Worm (Caenorhabditis elegans): ENCODE data around the gene F32D8.11.
A peak's percentile ranks its signal among the peaks of the same experiment; 100 is the strongest.
"Not testable (repeated sequence)": the region's sequence is repeated elsewhere in the genome, so short reads cannot be mapped to it uniquely, and the experiment has no call there.

F32D8.11 gene

DNA sequence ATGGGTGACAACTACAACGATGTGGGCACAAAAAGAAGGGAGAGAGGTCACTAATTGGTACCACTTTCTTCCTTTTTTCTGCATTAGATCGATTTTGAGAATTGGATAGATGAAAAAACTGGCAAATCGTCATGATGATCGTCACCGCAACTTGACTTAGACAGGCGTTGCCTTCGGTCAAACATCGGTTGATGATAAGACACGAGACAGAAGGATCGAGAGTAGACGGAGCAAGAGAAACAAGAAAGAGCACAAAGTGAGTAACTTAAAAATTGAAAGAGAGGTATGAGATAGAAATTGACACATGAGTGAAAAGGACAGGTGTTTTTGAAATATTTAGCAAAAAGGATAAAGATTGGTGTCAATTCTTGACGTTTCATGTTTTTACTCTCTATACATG, 18.9 kb downstream of the F32D8.11 start (continued):
- peak; percentile 74 for TF ChIP-seq hlh-30 (tag; optimal IDR thresholded peaks at IDR 0.05; ENCODE audit: insufficient read depth)
- TF ChIP-seq ZK337.2 (GFP tag; IDR thresholded peaks at IDR 0.05): no peak
- TF ChIP-seq lin-13 (GFP tag; optimal IDR thresholded peaks at IDR 0.05): no peak
- peak; percentile 12 for TF ChIP-seq pqm-1 (tag; optimal IDR thresholded peaks at IDR 0.05)
- peak; percentile 2 for TF ChIP-seq mxl-3 (GFP tag; optimal IDR thresholded peaks at IDR 0.05)
- TF ChIP-seq hlh-11 (tag; optimal IDR thresholded peaks at IDR 0.05): peak; percentile 72
- TF ChIP-seq ceh-44 (GFP tag; IDR thresholded peaks at IDR 0.05): no peak
- TF ChIP-seq dve-1 (tag; optimal IDR thresholded peaks at IDR 0.05; ENCODE audit: insufficient read depth): peak; percentile 36

DNA sequence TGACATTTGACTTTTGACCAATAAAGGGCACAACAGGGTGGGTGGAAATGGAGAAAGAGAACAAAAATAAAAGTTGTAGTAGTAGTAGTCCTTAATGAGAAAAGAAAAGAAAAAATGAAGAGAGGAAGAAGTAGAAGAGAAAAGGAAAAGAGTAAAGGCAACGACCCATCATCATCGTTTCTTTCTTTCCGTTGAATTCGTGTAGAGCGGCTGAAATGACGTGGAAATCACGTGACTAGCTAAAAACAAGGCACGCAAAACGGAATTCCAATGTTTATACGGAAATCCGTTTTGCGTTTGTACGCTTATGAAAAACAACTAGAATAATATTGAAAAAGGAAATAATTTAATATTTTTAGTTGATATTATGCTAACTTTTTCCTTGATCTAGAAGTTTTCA, 21.4 kb downstream of the F32D8.11 start:
- peak; percentile 77 for TF ChIP-seq hlh-30 (tag; optimal IDR thresholded peaks at IDR 0.05; ENCODE audit: insufficient read depth)
- TF ChIP-seq mxl-3 (GFP tag; optimal IDR thresholded peaks at IDR 0.05): no peak
- TF ChIP-seq pha-4 (GFP tag; IDR thresholded peaks at IDR 0.05): 0 out of 2 replicates have a peak, but pooled peaks have one; percentile 30
- TF ChIP-seq pha-4 (tag; optimal IDR thresholded peaks at IDR 0.05): no peak
- no peak for TF ChIP-seq fos-1 (tag; optimal IDR thresholded peaks at IDR 0.05)
- peak in 1 of 2 experiments; percentile 35 for TF ChIP-seq lsy-2 (tag; optimal IDR thresholded peaks at IDR 0.05)
- TF ChIP-seq nhr-28 (tag; optimal IDR thresholded peaks at IDR 0.05): peak; percentile 38
- no peak for TF ChIP-seq egl-27 (tag; optimal IDR thresholded peaks at IDR 0.05)
- peak; percentile 25 for TF ChIP-seq hlh-11 (tag; optimal IDR thresholded peaks at IDR 0.05)
- TF ChIP-seq unc-62 (GFP tag; optimal IDR thresholded peaks at IDR 0.05 in 1 of 2): peak in 1 of 2 experiments; percentile 96
- TF ChIP-seq unc-62 (tag; optimal IDR thresholded peaks at IDR 0.05): no peak
- peak; percentile 58 for TF ChIP-seq fkh-10 (GFP tag; optimal IDR thresholded peaks at IDR 0.05)
- TF ChIP-seq mdl-1 (tag; optimal IDR thresholded peaks at IDR 0.05): peak in 1 of 2 experiments; percentile 64
- no peak for TF ChIP-seq lin-13 (GFP tag; optimal IDR thresholded peaks at IDR 0.05)
- TF ChIP-seq hmg-1.1 (GFP tag; IDR thresholded peaks at IDR 0.05): 0 out of 2 replicates have a peak, but pooled peaks have one; percentile 20
- TF ChIP-seq dve-1 (tag; optimal IDR thresholded peaks at IDR 0.05; ENCODE audit: insufficient read depth): peak; percentile 38
- TF ChIP-seq dmd-6 (GFP tag; IDR thresholded peaks at IDR 0.05): peak; percentile 42; the same call in 1 of the 2 replicates
- no peak for TF ChIP-seq nhr-10 (tag; optimal IDR thresholded peaks at IDR 0.05)

DNA sequence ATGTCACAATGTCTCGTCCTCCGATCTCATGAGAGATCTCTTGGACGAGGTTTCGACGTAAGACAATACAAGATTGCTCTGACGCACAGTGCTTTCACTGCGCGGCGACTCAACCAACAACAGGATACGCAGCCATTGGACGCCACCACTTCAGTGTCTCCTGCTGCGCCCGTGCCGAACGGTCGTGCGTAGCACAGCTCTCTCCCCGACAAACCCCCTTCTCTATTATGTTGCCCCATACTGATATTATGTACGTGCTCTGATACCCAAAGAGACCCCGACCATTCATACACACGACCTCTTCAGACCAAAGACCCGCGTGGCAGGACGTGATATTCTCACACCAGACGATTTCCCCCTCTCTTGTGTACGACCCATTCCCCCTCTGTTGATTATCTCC, 22.6 kb downstream of the F32D8.11 start:
- TF ChIP-seq pha-4 (GFP tag; IDR thresholded peaks at IDR 0.05): 0 out of 2 replicates have a peak, but pooled peaks have one; percentile 8
- not testable (repeated sequence) for TF ChIP-seq pha-4, unc-62 (tag; optimal IDR thresholded peaks at IDR 0.05)
- TF ChIP-seq dmd-8 (GFP tag; IDR thresholded peaks at IDR 0.05): peak; percentile 77
- peak; percentile 18; the same call in 1 of the 2 replicates for TF ChIP-seq hmg-1.1 (GFP tag; IDR thresholded peaks at IDR 0.05)
- TF ChIP-seq mdt-29 (GFP tag; IDR thresholded peaks at IDR 0.05): peak; percentile 33; the same call in 1 of the 2 replicates
- peak; percentile 45; the same call in 1 of the 2 replicates for TF ChIP-seq D1046.2 (GFP tag; IDR thresholded peaks at IDR 0.05)
- peak in 1 of 2 experiments; percentile 23 for TF ChIP-seq unc-62 (GFP tag; optimal IDR thresholded peaks at IDR 0.05 in 1 of 2)
- TF ChIP-seq dmd-6 (GFP tag; IDR thresholded peaks at IDR 0.05): 0 out of 2 replicates have a peak, but pooled peaks have one; percentile 5
- TF ChIP-seq lim-7 (GFP tag; IDR thresholded peaks at IDR 0.05): peak; percentile 16; the same call in 1 of the 2 replicates
- TF ChIP-seq ceh-20 (GFP tag; IDR thresholded peaks at IDR 0.05): 0 out of 2 replicates have a peak, but pooled peaks have one; percentile 35
- peak; percentile 49 for TF ChIP-seq set-16 (GFP tag; IDR thresholded peaks at IDR 0.05)
- TF ChIP-seq saeg-2 (GFP tag; IDR thresholded peaks at IDR 0.05): peak; percentile 48; the same call in 1 of the 2 replicates
- peak; percentile 79 for TF ChIP-seq egl-43 (GFP tag; IDR thresholded peaks at IDR 0.05)
- TF ChIP-seq nhr-41 (GFP tag; IDR thresholded peaks at IDR 0.05): 0 out of 2 replicates have a peak, but pooled peaks have one; percentile 27
- TF ChIP-seq dmd-9 (GFP tag; IDR thresholded peaks at IDR 0.05): 0 out of 2 replicates have a peak, but pooled peaks have one; percentile 41
- 0 out of 2 replicates have a peak, but pooled peaks have one; percentile 53 for TF ChIP-seq Y48G9A.11 (GFP tag; IDR thresholded peaks at IDR 0.05)
- TF ChIP-seq F44E2.7 (GFP tag; IDR thresholded peaks at IDR 0.05): 0 out of 2 replicates have a peak, but pooled peaks have one; percentile 56

DNA sequence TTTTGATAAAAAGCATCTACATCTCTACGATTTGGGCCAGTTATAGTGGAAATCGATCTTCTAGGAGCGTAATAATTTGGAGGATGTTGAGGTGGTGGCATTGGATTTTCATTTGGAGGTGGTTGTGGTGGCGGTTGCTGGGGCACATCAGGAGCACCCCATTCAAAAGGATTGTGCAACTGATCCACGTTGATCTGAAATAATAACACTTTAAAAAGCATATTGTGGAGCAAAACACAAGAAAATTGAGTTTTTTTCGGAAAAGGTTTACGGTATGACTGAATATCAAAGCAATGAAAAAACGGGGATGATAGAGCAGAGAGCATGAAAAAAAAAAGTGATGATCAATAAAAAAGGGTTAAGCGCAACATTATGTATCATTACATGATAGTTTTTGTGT, 23.3 kb downstream of the F32D8.11 start, which contains the start of gene saeg-1:
Gene saeg-1 (minus strand): TSS at position 101 of the 400 bp plus-strand sequence.
- TF ChIP-seq egl-27 (tag; optimal IDR thresholded peaks at IDR 0.05): no peak
- no peak for TF ChIP-seq unc-130 (GFP tag; optimal IDR thresholded peaks at IDR 0.05)
- no peak for TF ChIP-seq saeg-2 (GFP tag; IDR thresholded peaks at IDR 0.05)
- TF ChIP-seq pha-4 (GFP tag; IDR thresholded peaks at IDR 0.05): no peak
- no peak for TF ChIP-seq pha-4 (tag; optimal IDR thresholded peaks at IDR 0.05)
- no peak for TF ChIP-seq mep-1 (tag; optimal IDR thresholded peaks at IDR 0.05)
- no peak for TF ChIP-seq madf-5 (GFP tag; IDR thresholded peaks at IDR 0.05)
- no peak for TF ChIP-seq nhr-48 (tag; optimal IDR thresholded peaks at IDR 0.05)
- TF ChIP-seq ctbp-1 (GFP tag; IDR thresholded peaks at IDR 0.05): no peak
- no peak for TF ChIP-seq egl-43 (GFP tag; IDR thresholded peaks at IDR 0.05)
- no peak for TF ChIP-seq vab-7 (GFP tag; IDR thresholded peaks at IDR 0.05)
- TF ChIP-seq gei-8 (GFP tag; optimal IDR thresholded peaks at IDR 0.05): no peak
- no peak for TF ChIP-seq lin-1 (GFP tag; IDR thresholded peaks at IDR 0.05)
- TF ChIP-seq ceh-32 (tag; optimal IDR thresholded peaks at IDR 0.05; ENCODE audit: poor library complexity): no peak
- no peak for TF ChIP-seq nhr-11 (tag; optimal IDR thresholded peaks at IDR 0.05)
